Fruit fly (Drosophila melanogaster) whole organism, wandering third instar larva: ENCODE measurements around the gene Septin2.

Source experiments
- Abd-B ChIP-seq: fragments of >200 bp; optimal IDR thresholded peaks from 2 replicates; lab custom pipeline; 2017; ENCODE audit warnings: missing biosample characterization, missing genetic modification characterization
- CG32264 ChIP-seq: fragments of 200-800 bp; sonication (Bioruptor generic); optimal IDR thresholded peaks from 2 replicates; lab custom pipeline; 2016; ENCODE audit warnings: missing biosample characterization, missing genetic modification characterization
- CG9705 ChIP-seq: fragments of 200-800 bp; sonication (Bioruptor generic); optimal IDR thresholded peaks from 2 replicates; lab custom pipeline; 2018; ENCODE audit warnings: missing biosample characterization, mild to moderate bottlenecking, missing genetic modification characterization
- CrebA ChIP-seq: fragments of 200-800 bp; sonication (Bioruptor generic); optimal IDR thresholded peaks from 2 replicates; lab custom pipeline; 2016; ENCODE audit warnings: missing biosample characterization, mild to moderate bottlenecking, missing genetic modification characterization, borderline replicate concordance
- Dfd ChIP-seq: fragments of >200 bp; optimal IDR thresholded peaks from 2 replicates; lab custom pipeline; 2017; ENCODE audit warnings: missing biosample characterization, missing genetic modification characterization
- Dif ChIP-seq: fragments of 200-275, 200-300 bp; sonication (Bioruptor generic); optimal IDR thresholded peaks from 2 replicates; lab custom pipeline; 2018; ENCODE audit warnings: missing biosample characterization, missing genetic modification characterization; ENCODE audit not compliant: partially characterized antibody
- GATAd ChIP-seq: sonication (Bioruptor generic); optimal IDR thresholded peaks from 2 replicates; lab custom pipeline; 2016; ENCODE audit warnings: missing biosample characterization, missing genetic modification characterization
- HLH106 ChIP-seq: fragments of 200-800 bp; optimal IDR thresholded peaks from 3 replicates; lab custom pipeline; 2019; ENCODE audit warnings: missing biosample characterization, mild to moderate bottlenecking, missing genetic modification characterization, moderate library complexity
- Hnf4 ChIP-seq: fragments of 200-800 bp; sonication (Bioruptor generic); optimal IDR thresholded peaks from 2 replicates; lab custom pipeline; 2016; ENCODE audit warnings: missing biosample characterization, mild to moderate bottlenecking, missing genetic modification characterization
- Hr78 ChIP-seq: fragments of >200 bp; optimal IDR thresholded peaks from 2 replicates; lab custom pipeline; 2017; ENCODE audit warnings: missing biosample characterization, missing genetic modification characterization
- Hr83 ChIP-seq: fragments of 200-300 bp; sonication (Bioruptor generic); optimal IDR thresholded peaks from 2 replicates; lab custom pipeline; 2016; ENCODE audit warnings: missing biosample characterization, mild to moderate bottlenecking, missing genetic modification characterization, moderate library complexity; ENCODE audit not compliant: poor library complexity, severe bottlenecking
- Jra ChIP-seq: sonication (Bioruptor generic); optimal IDR thresholded peaks from 2 replicates; lab custom pipeline; 2016; ENCODE audit warnings: missing biosample characterization, missing genetic modification characterization
- Mio ChIP-seq: sonication (Bioruptor generic); optimal IDR thresholded peaks from 2 replicates; lab custom pipeline; 2016; ENCODE audit warnings: missing biosample characterization, missing genetic modification characterization
- Myc ChIP-seq: fragments of >200 bp; optimal IDR thresholded peaks from 2 replicates; lab custom pipeline; 2017
- N ChIP-seq: fragments of >200 bp; optimal IDR thresholded peaks from 2 replicates; lab custom pipeline; 2018; ENCODE audit warnings: missing biosample characterization, missing external identifiers, missing genetic modification characterization
- OdsH ChIP-seq: fragments of 200-800 bp; sonication (Bioruptor generic); optimal IDR thresholded peaks from 2 replicates; lab custom pipeline; 2016; ENCODE audit warnings: missing biosample characterization, mild to moderate bottlenecking, missing genetic modification characterization
- Rel ChIP-seq, 2 experiments: fragments of 200-800 bp; sonication (Bioruptor generic) in 1 of 2; optimal IDR thresholded peaks; 2 replicates in 1 of 2; 3 replicates in 1 of 2; lab custom pipeline; 2016 to 2019; ENCODE audit warnings: mild to moderate bottlenecking in 2 of 2, missing biosample characterization in 2 of 2, missing genetic modification characterization in 2 of 2, moderate library complexity in 1 of 2
- Sp1 ChIP-seq: fragments of 200-800 bp; sonication (Bioruptor generic); optimal IDR thresholded peaks from 3 replicates; lab custom pipeline; 2019; ENCODE audit warnings: missing biosample characterization, mild to moderate bottlenecking, missing genetic modification characterization, moderate library complexity
- Vsx2 ChIP-seq: fragments of 200-300, 225-300 bp; sonication (Bioruptor generic); optimal IDR thresholded peaks from 2 replicates; lab custom pipeline; 2018; ENCODE audit warnings: missing biosample characterization, missing genetic modification characterization; ENCODE audit not compliant: partially characterized antibody
- br ChIP-seq: fragments of 200-800 bp; sonication (Bioruptor generic); optimal IDR thresholded peaks from 2 replicates; lab custom pipeline; 2016; ENCODE audit warnings: missing biosample characterization, missing genetic modification characterization
- brk ChIP-seq: fragments of 200-800 bp; sonication (Bioruptor generic); optimal IDR thresholded peaks from 2 replicates; lab custom pipeline; 2016; ENCODE audit warnings: missing biosample characterization, mild to moderate bottlenecking, missing genetic modification characterization
- dl ChIP-seq, 2 experiments: fragments of 175-275, 200-275 bp in 1 of 2; fragments of 200-275 bp in 1 of 2; sonication (Bioruptor generic); optimal IDR thresholded peaks; lab custom pipeline; 2018; ENCODE audit warnings: mild to moderate bottlenecking in 2 of 2, missing biosample characterization in 2 of 2, missing genetic modification characterization in 2 of 2, moderate library complexity in 2 of 2; ENCODE audit not compliant: partially characterized antibody in 2 of 2, insufficient read depth in 1 of 2
- dmrt93B ChIP-seq: fragments of 200-800 bp; sonication (Bioruptor generic); optimal IDR thresholded peaks from 2 replicates; lab custom pipeline; 2018; ENCODE audit warnings: missing biosample characterization, mild to moderate bottlenecking, missing genetic modification characterization
- dsf ChIP-seq: sonication (Bioruptor generic); optimal IDR thresholded peaks from 2 replicates; lab custom pipeline; 2016; ENCODE audit warnings: missing biosample characterization, missing genetic modification characterization, borderline replicate concordance
- ey ChIP-seq: fragments of 200-800 bp; sonication (Bioruptor generic); optimal IDR thresholded peaks from 2 replicates; lab custom pipeline; 2016; ENCODE audit warnings: missing biosample characterization, missing genetic modification characterization
- foxo ChIP-seq, 2 experiments: fragments of 200-800 bp; sonication (Bioruptor generic); optimal IDR thresholded peaks; 2 replicates in 1 of 2; 3 replicates in 1 of 2; lab custom pipeline; 2016 to 2017; ENCODE audit warnings: missing biosample characterization in 2 of 2, missing genetic modification characterization in 2 of 2
- fru ChIP-seq: fragments of 200-800 bp; sonication (Bioruptor generic); optimal IDR thresholded peaks from 3 replicates; lab custom pipeline; 2016; ENCODE audit warnings: missing biosample characterization, mild to moderate bottlenecking, missing genetic modification characterization
- h ChIP-seq: fragments of 200-800 bp; sonication (Bioruptor generic); optimal IDR thresholded peaks from 3 replicates; lab custom pipeline; 2016; ENCODE audit warnings: missing biosample characterization, mild to moderate bottlenecking, missing genetic modification characterization
- jim ChIP-seq: fragments of 175-275, 200-325 bp; sonication (Bioruptor generic); optimal IDR thresholded peaks from 2 replicates; lab custom pipeline; 2016; ENCODE audit warnings: missing biosample characterization, mild to moderate bottlenecking, missing genetic modification characterization
- lola ChIP-seq: fragments of >200 bp; optimal IDR thresholded peaks from 2 replicates; lab custom pipeline; 2017; ENCODE audit warnings: missing biosample characterization, missing genetic modification characterization
- pan ChIP-seq: fragments of >200 bp; optimal IDR thresholded peaks from 2 replicates; lab custom pipeline; 2017
- psq ChIP-seq: fragments of 200-800 bp; sonication (Bioruptor generic); optimal IDR thresholded peaks from 3 replicates; lab custom pipeline; 2017; ENCODE audit warnings: missing biosample characterization, mild to moderate bottlenecking, missing genetic modification characterization, moderate library complexity
- rgr ChIP-seq: fragments of 200-800 bp; sonication (Bioruptor generic); optimal IDR thresholded peaks from 3 replicates; lab custom pipeline; 2016; ENCODE audit warnings: missing biosample characterization, mild to moderate bottlenecking, missing genetic modification characterization
- sage ChIP-seq: fragments of 200-800 bp; sonication (Bioruptor generic); optimal IDR thresholded peaks from 2 replicates; lab custom pipeline; 2016; ENCODE audit warnings: missing biosample characterization, mild to moderate bottlenecking, missing genetic modification characterization
- sv ChIP-seq: fragments of 200-800 bp; sonication (Bioruptor generic); optimal IDR thresholded peaks from 3 replicates; lab custom pipeline; 2016; ENCODE audit warnings: missing biosample characterization, missing genetic modification characterization
- tai ChIP-seq: sonication (Bioruptor generic); optimal IDR thresholded peaks from 2 replicates; lab custom pipeline; 2016; ENCODE audit warnings: missing biosample characterization, missing genetic modification characterization
- usp ChIP-seq: fragments of >200 bp; optimal IDR thresholded peaks from 2 replicates; lab custom pipeline; 2017; ENCODE audit warnings: missing biosample characterization, missing genetic modification characterization
- woc ChIP-seq: sonication (Bioruptor generic); optimal IDR thresholded peaks from 2 replicates; lab custom pipeline; 2016; ENCODE audit warnings: missing biosample characterization, mild to moderate bottlenecking, missing genetic modification characterization

Septin2 gene

dm6 chr3R:20554300-20554699 lies 33.9 kb downstream of the Septin2 start, which contains the start of gene att-ORFB:
Gene att-ORFB, minus strand, starts transcription at chr3R:20554400.
- no peak for TF ChIP-seq Mio (GFP tag; lab: Kevin White, UChicago)
- TF ChIP-seq Vsx2 (GFP tag; lab: Kevin White, UChicago) = no peak

dm6 chr3R:20552093-20552492 lies 36.1 kb downstream of the Septin2 start, which contains the start of gene Stat92E:
Gene Stat92E, minus strand, starts transcription at chr3R:20552311.
- TF ChIP-seq dl (GFP tag; optimal IDR thresholded peaks at IDR 0.05; lab: Kevin White, UChicago; ENCODE audit: insufficient read depth in 1 of 2, partially characterized antibody in 2 of 2) (peak in 1 of 2 experiments; percentile 6), dmrt93B (no peak), h (peak; percentile 13)

- TF ChIP-seq sv (GFP tag; lab: Kevin White, UChicago) = no peak
- TF ChIP-seq Sp1 = no peak
- no peak for TF ChIP-seq CG32264 (GFP tag; lab: Kevin White, UChicago)
- no peak for TF ChIP-seq CG9705 (GFP tag; lab: Kevin White, UChicago)
- TF ChIP-seq Rel (GFP tag; optimal IDR thresholded peaks at IDR 0.05; lab: Kevin White, UChicago) = no peak
- TF ChIP-seq Rel (tag; optimal IDR thresholded peaks at IDR 0.05; lab: Kevin White, UChicago) = peak; percentile 98
- no peak for TF ChIP-seq Mio (GFP tag; lab: Kevin White, UChicago)
- no peak for TF ChIP-seq Dfd (GFP tag; lab: Kevin White, UChicago)
- TF ChIP-seq rgr (GFP tag; lab: Kevin White, UChicago) = no peak
- TF ChIP-seq pan (lab: Kevin White, UChicago) = no peak
- TF ChIP-seq, all 38 proteins: peak for 1
Observed at dm6 chr3R:20551487-20552079, 36.6 kb downstream of the Septin2 start.

- TF ChIP-seq Vsx2 (GFP tag; lab: Kevin White, UChicago) = no peak
- peak; percentile 19 for TF ChIP-seq N (GFP tag; lab: Kevin White, UChicago)
- no peak for TF ChIP-seq GATAd (GFP tag; lab: Kevin White, UChicago)
- no peak for TF ChIP-seq sage (GFP tag; lab: Kevin White, UChicago)
- peak; percentile 1 for TF ChIP-seq br (GFP tag; lab: Kevin White, UChicago)
- no peak for TF ChIP-seq pan (lab: Kevin White, UChicago)
- peak; percentile 25 for TF ChIP-seq Sp1
- no peak for TF ChIP-seq Rel (GFP tag; optimal IDR thresholded peaks at IDR 0.05; lab: Kevin White, UChicago)
- no peak for TF ChIP-seq Rel (tag; optimal IDR thresholded peaks at IDR 0.05; lab: Kevin White, UChicago)
- peak; percentile 40 for TF ChIP-seq rgr (GFP tag; lab: Kevin White, UChicago)
- TF ChIP-seq Abd-B (GFP tag; lab: Kevin White, UChicago) = no peak
- no peak for TF ChIP-seq ey (GFP tag; lab: Kevin White, UChicago)
- peak; percentile 23 for TF ChIP-seq Mio (GFP tag; lab: Kevin White, UChicago)
- TF ChIP-seq CG32264 (GFP tag; lab: Kevin White, UChicago) = peak; percentile 50
- no peak for TF ChIP-seq usp (GFP tag; lab: Kevin White, UChicago)
- peak; percentile 37 for TF ChIP-seq Dif (GFP tag; lab: Kevin White, UChicago)
- no peak for TF ChIP-seq sv (GFP tag; lab: Kevin White, UChicago)
- no peak for TF ChIP-seq HLH106 (tag; lab: Kevin White, UChicago)
- peak; percentile 97 for TF ChIP-seq Hr83
- TF ChIP-seq jim (GFP tag; lab: Kevin White, UChicago) = peak; percentile 55
- no peak for TF ChIP-seq CG9705 (GFP tag; lab: Kevin White, UChicago)
- TF ChIP-seq psq (GFP tag; lab: Kevin White, UChicago) = no peak
- TF ChIP-seq lola (GFP tag; lab: Kevin White, UChicago) = no peak
- peak in 1 of 2 experiments; percentile 8 for TF ChIP-seq dl (GFP tag; optimal IDR thresholded peaks at IDR 0.05; lab: Kevin White, UChicago; ENCODE audit: insufficient read depth in 1 of 2, partially characterized antibody in 2 of 2)
- peak in 1 of 2 experiments; percentile 27 for TF ChIP-seq foxo (GFP tag; optimal IDR thresholded peaks at IDR 0.05; lab: Kevin White, UChicago)
- TF ChIP-seq Jra (GFP tag; lab: Kevin White, UChicago) = no peak
- TF ChIP-seq dmrt93B = no peak
- peak; percentile 52 for TF ChIP-seq woc (GFP tag; lab: Kevin White, UChicago)
- no peak for TF ChIP-seq Hr78 (GFP tag; lab: Kevin White, UChicago)
- no peak for TF ChIP-seq CrebA (GFP tag; lab: Kevin White, UChicago)
- TF ChIP-seq tai (GFP tag; lab: Kevin White, UChicago) = peak; percentile 47
- peak; percentile 23 for TF ChIP-seq OdsH (GFP tag; lab: Kevin White, UChicago)
- peak; percentile 78 for TF ChIP-seq h
- TF ChIP-seq fru (GFP tag; lab: Kevin White, UChicago) = no peak
- TF ChIP-seq dsf (GFP tag; lab: Kevin White, UChicago) = no peak
- no peak for TF ChIP-seq brk
- TF ChIP-seq Myc (lab: Kevin White, UChicago) = no peak
- no peak for TF ChIP-seq Dfd (GFP tag; lab: Kevin White, UChicago)
- peak; percentile 14 for TF ChIP-seq Hnf4 (GFP tag; lab: Kevin White, UChicago)
Observed at dm6 chr3R:20550632-20551486, 37.3 kb downstream of the Septin2 start.
